Fruit fly (Drosophila melanogaster) whole organism, embryonic: ENCODE measurements around the gene CG5043.

Source experiments
- Abd-B ChIP-seq: fragments of 200-800 bp; sonication (Bioruptor generic); optimal IDR thresholded peaks from 2 replicates; lab custom pipeline; 2018; ENCODE audit warnings: missing biosample characterization, mild to moderate bottlenecking, missing genetic modification characterization, moderate library complexity
- Asciz ChIP-seq: fragments of 200-800 bp; sonication (Bioruptor generic); optimal IDR thresholded peaks from 2 replicates; lab custom pipeline; 2017; ENCODE audit warnings: missing biosample characterization, mild to moderate bottlenecking, missing genetic modification characterization, missing genetic modification reagents
- Atf3 ChIP-seq: fragments of 200-800 bp; sonication (Bioruptor generic); optimal IDR thresholded peaks from 3 replicates; lab custom pipeline; 2016; ENCODE audit warnings: missing biosample characterization, missing genetic modification characterization
- BEAF-32 ChIP-seq: fragments of 200-800 bp; sonication (Bioruptor generic); optimal IDR thresholded peaks from 3 replicates; lab custom pipeline; 2017; ENCODE audit warnings: missing biosample characterization, missing genetic modification characterization, mild to moderate bottlenecking, moderate library complexity, missing genetic modification reagents
- Bdp1 ChIP-seq: fragments of 200-800 bp; sonication (Bioruptor generic); optimal IDR thresholded peaks from 3 replicates; lab custom pipeline; 2016; ENCODE audit warnings: missing biosample characterization, missing genetic modification characterization
- CG10431 ChIP-seq: fragments of 200-800 bp; sonication (Bioruptor generic); optimal IDR thresholded peaks from 3 replicates; lab custom pipeline; 2018; ENCODE audit warnings: missing biosample characterization, mild to moderate bottlenecking, missing genetic modification characterization
- CG10654 ChIP-seq: fragments of 200-800 bp; sonication (Bioruptor generic); optimal IDR thresholded peaks from 2 replicates; lab custom pipeline; 2016; ENCODE audit warnings: missing biosample characterization, missing genetic modification characterization
- CG13123 ChIP-seq: fragments of 200-800 bp; sonication (Bioruptor generic); optimal IDR thresholded peaks from 2 replicates; lab custom pipeline; 2016; ENCODE audit warnings: missing biosample characterization, missing genetic modification characterization
- CG13424 ChIP-seq: fragments of 200-800 bp; sonication (Bioruptor generic); optimal IDR thresholded peaks from 2 replicates; lab custom pipeline; 2019; ENCODE audit warnings: missing biosample characterization, mild to moderate bottlenecking, missing genetic modification characterization, moderate library complexity
- CG14014 ChIP-seq: fragments of 200-800 bp; sonication (Bioruptor generic); IDR thresholded peaks from 2 replicates; pipeline ENCODE4 v1.3.6; 2022; ENCODE audit warnings: missing biosample characterization, missing genetic modification characterization
- CG15514 ChIP-seq: fragments of 200-800 bp; sonication (Bioruptor generic); optimal IDR thresholded peaks from 3 replicates; lab custom pipeline; 2017; ENCODE audit warnings: missing biosample characterization, missing genetic modification characterization, mild to moderate bottlenecking, moderate library complexity, missing genetic modification reagents
- CG1647 ChIP-seq: fragments of 200-800 bp; sonication (Bioruptor generic); optimal IDR thresholded peaks from 3 replicates; lab custom pipeline; 2016; ENCODE audit warnings: missing biosample characterization, missing genetic modification characterization
- CG17361 ChIP-seq: fragments of 200-800 bp; sonication (Bioruptor generic); IDR thresholded peaks from 3 replicates; pipeline ENCODE4 v1.3.6; 2022; ENCODE audit warnings: missing biosample characterization, missing genetic modification characterization
- CG17829 ChIP-seq: fragments of 200-800 bp; optimal IDR thresholded peaks from 2 replicates; lab custom pipeline; 2019; ENCODE audit warnings: missing biosample characterization, mild to moderate bottlenecking, missing genetic modification characterization, moderate library complexity
- CG18476 ChIP-seq: fragments of 200-800 bp; sonication (Bioruptor generic); optimal IDR thresholded peaks from 2 replicates; lab custom pipeline; 2016; ENCODE audit warnings: missing biosample characterization, mild to moderate bottlenecking, missing genetic modification characterization
- CG2202 ChIP-seq: fragments of 200-800 bp; sonication (Bioruptor generic); optimal IDR thresholded peaks from 2 replicates; lab custom pipeline; 2018; ENCODE audit warnings: missing biosample characterization, mild to moderate bottlenecking, missing genetic modification characterization
- CG6272 ChIP-seq: fragments of 200-800 bp; sonication (Bioruptor generic); IDR thresholded peaks from 2 replicates; pipeline ENCODE4 v1.3.6; 2022; ENCODE audit warnings: missing biosample characterization, missing genetic modification characterization
- CG6854 ChIP-seq: fragments of 200-800 bp; sonication (Bioruptor generic); optimal IDR thresholded peaks from 3 replicates; lab custom pipeline; 2017; ENCODE audit warnings: missing biosample characterization, mild to moderate bottlenecking, missing genetic modification characterization
- CG7987 ChIP-seq: fragments of 200-800 bp; sonication (Bioruptor generic); optimal IDR thresholded peaks from 2 replicates; lab custom pipeline; 2018; ENCODE audit warnings: missing biosample characterization, mild to moderate bottlenecking, missing genetic modification characterization, moderate library complexity
- CG8281 ChIP-seq: fragments of 200-800 bp; sonication (Bioruptor generic); optimal IDR thresholded peaks from 2 replicates; lab custom pipeline; 2018; ENCODE audit warnings: missing biosample characterization, mild to moderate bottlenecking, missing genetic modification characterization, moderate library complexity
- CG8388 ChIP-seq: fragments of 200-800 bp; sonication (Bioruptor generic); optimal IDR thresholded peaks from 2 replicates; lab custom pipeline; 2019; ENCODE audit warnings: missing biosample characterization, mild to moderate bottlenecking, missing genetic modification characterization, moderate library complexity
- CG9437 ChIP-seq: fragments of 200-800 bp; sonication (Bioruptor generic); optimal IDR thresholded peaks from 2 replicates; lab custom pipeline; 2018; ENCODE audit warnings: missing biosample characterization, mild to moderate bottlenecking, missing genetic modification characterization
- Camta ChIP-seq: fragments of 200-800 bp; sonication (Bioruptor generic); optimal IDR thresholded peaks from 2 replicates; lab custom pipeline; 2016; ENCODE audit warnings: missing biosample characterization, missing genetic modification characterization
- HLH3B ChIP-seq: fragments of 200-800 bp; sonication (Bioruptor generic); IDR thresholded peaks from 2 replicates; pipeline ENCODE4 v1.3.6; 2022; ENCODE audit warnings: missing biosample characterization, missing genetic modification characterization
- Hr39 ChIP-seq: fragments of >200 bp; optimal IDR thresholded peaks from 2 replicates; lab custom pipeline; 2017
- Lpt ChIP-seq: fragments of >200 bp; optimal IDR thresholded peaks from 2 replicates; lab custom pipeline; 2018; ENCODE audit warnings: missing biosample characterization, missing genetic modification characterization
- Mad ChIP-seq: fragments of 200-800 bp; sonication (Bioruptor generic); optimal IDR thresholded peaks from 2 replicates; lab custom pipeline; 2016; ENCODE audit warnings: missing biosample characterization, missing genetic modification characterization
- Mes4 ChIP-seq: fragments of 200-800 bp; sonication (Bioruptor generic); optimal IDR thresholded peaks from 2 replicates; lab custom pipeline; 2016; ENCODE audit warnings: missing biosample characterization, missing genetic modification characterization
- PHDP ChIP-seq: fragments of 200-800 bp; sonication (Bioruptor generic); optimal IDR thresholded peaks from 3 replicates; lab custom pipeline; 2018; ENCODE audit warnings: missing biosample characterization, mild to moderate bottlenecking, missing genetic modification characterization, moderate library complexity
- Ptx1 ChIP-seq: fragments of 200-800 bp; sonication (Bioruptor generic); IDR thresholded peaks from 2 replicates; pipeline ENCODE4 v1.3.6; 2022; ENCODE audit warnings: missing biosample characterization, missing genetic modification characterization
- Scr ChIP-seq: fragments of 200-800 bp; sonication (Bioruptor generic); IDR thresholded peaks from 2 replicates; pipeline ENCODE4 v1.3.6; 2022; ENCODE audit warnings: missing biosample characterization, missing genetic modification characterization; ENCODE audit not compliant: partially characterized antibody
- Side ChIP-seq: fragments of 200-800 bp; sonication (Bioruptor generic); optimal IDR thresholded peaks from 2 replicates; lab custom pipeline; 2016; ENCODE audit warnings: missing biosample characterization, missing genetic modification characterization
- az2 ChIP-seq: fragments of 200-800 bp; sonication (Bioruptor generic); optimal IDR thresholded peaks from 3 replicates; lab custom pipeline; 2016; ENCODE audit warnings: missing biosample characterization, missing genetic modification characterization
- bab2 ChIP-seq: fragments of 200-800 bp; sonication (Bioruptor generic); optimal IDR thresholded peaks from 2 replicates; lab custom pipeline; 2016; ENCODE audit warnings: missing biosample characterization, missing genetic modification characterization
- chinmo ChIP-seq: fragments of 200-800 bp; sonication (Bioruptor generic); IDR thresholded peaks from 4 replicates; pipeline ENCODE4 v1.3.6; 2022; ENCODE audit warnings: missing biosample characterization, missing genetic modification characterization; ENCODE audit not compliant: partially characterized antibody
- corto ChIP-seq: fragments of 200-800 bp; sonication (Bioruptor generic); optimal IDR thresholded peaks from 2 replicates; lab custom pipeline; 2016; ENCODE audit warnings: missing biosample characterization, mild to moderate bottlenecking, missing genetic modification characterization, moderate library complexity
- cwo ChIP-seq: fragments of 200-800 bp; sonication (Bioruptor generic); optimal IDR thresholded peaks from 3 replicates; lab custom pipeline; 2017; ENCODE audit warnings: missing biosample characterization, missing genetic modification characterization, mild to moderate bottlenecking, moderate library complexity, missing genetic modification reagents
- exex ChIP-seq: fragments of 200-800 bp; sonication (Bioruptor generic); optimal IDR thresholded peaks from 4 replicates; lab custom pipeline; 2018; ENCODE audit warnings: missing biosample characterization, mild to moderate bottlenecking, missing genetic modification characterization, moderate library complexity
- fd64A ChIP-seq: fragments of 200-800 bp; sonication (Bioruptor generic); optimal IDR thresholded peaks from 3 replicates; lab custom pipeline; 2018; ENCODE audit warnings: missing biosample characterization, mild to moderate bottlenecking, missing genetic modification characterization
- gfzf ChIP-seq: fragments of 200-800 bp; sonication (Bioruptor generic); optimal IDR thresholded peaks from 2 replicates; lab custom pipeline; 2016; ENCODE audit warnings: missing biosample characterization, mild to moderate bottlenecking, missing genetic modification characterization, moderate library complexity
- ind ChIP-seq: fragments of 200-800 bp; sonication (Bioruptor generic); optimal IDR thresholded peaks from 3 replicates; lab custom pipeline; 2016; ENCODE audit warnings: missing biosample characterization, missing genetic modification characterization
- knrl ChIP-seq: fragments of 200-800 bp; sonication (Bioruptor generic); IDR thresholded peaks from 3 replicates; pipeline ENCODE4 v1.3.6; 2022; ENCODE audit warnings: missing biosample characterization, missing genetic modification characterization; ENCODE audit not compliant: partially characterized antibody
- lilli ChIP-seq: fragments of 200-800 bp; sonication (Bioruptor generic); optimal IDR thresholded peaks from 3 replicates; lab custom pipeline; 2016; ENCODE audit warnings: missing biosample characterization, missing genetic modification characterization
- odd ChIP-seq: fragments of 200-800 bp; sonication (Bioruptor generic); optimal IDR thresholded peaks from 2 replicates; lab custom pipeline; 2017; ENCODE audit warnings: missing biosample characterization, mild to moderate bottlenecking, missing genetic modification characterization
- pzg ChIP-seq: fragments of 200-800 bp; sonication (Bioruptor generic); optimal IDR thresholded peaks from 3 replicates; lab custom pipeline; 2018; ENCODE audit warnings: missing biosample characterization, mild to moderate bottlenecking, missing genetic modification characterization, moderate library complexity
- shn ChIP-seq: fragments of 200-800 bp; sonication (Bioruptor generic); optimal IDR thresholded peaks from 3 replicates; lab custom pipeline; 2016; ENCODE audit warnings: missing biosample characterization, missing genetic modification characterization
- slbo ChIP-seq: fragments of 200-800 bp; sonication (Bioruptor generic); IDR thresholded peaks from 2 replicates; pipeline ENCODE4 v1.3.6; 2022; ENCODE audit warnings: missing biosample characterization, missing genetic modification characterization
- unpg ChIP-seq: fragments of 200-800 bp; sonication (Bioruptor generic); optimal IDR thresholded peaks from 3 replicates; lab custom pipeline; 2018; ENCODE audit warnings: missing biosample characterization, mild to moderate bottlenecking, missing genetic modification characterization, moderate library complexity
- zen2 ChIP-seq: fragments of 200-800 bp; sonication (Bioruptor generic); IDR thresholded peaks from 3 replicates; pipeline ENCODE4 v1.3.6; 2022; ENCODE audit warnings: missing biosample characterization, missing genetic modification characterization; ENCODE audit not compliant: partially characterized antibody

Gene CG5043

dm6 chr2L:17465915-17466677 lies 32.4 kb downstream of the CG5043 start (continued):
- TF ChIP-seq Mad (peak; percentile 33), CG15514 (GFP tag; lab: Kevin White, UChicago) (peak; percentile 54), CG6854 (peak; percentile 54), Hr39 (lab: Kevin White, UChicago) (no peak), Asciz (GFP tag; lab: Kevin White, UChicago) (peak; percentile 74), CG7987 (peak; percentile 1), Scr (GFP tag; lab: Robert Waterston, UW) (no peak), corto (GFP tag; lab: Kevin White, UChicago) (no peak), az2 (GFP tag; lab: Kevin White, UChicago) (peak; percentile 83), gfzf (no peak), CG13424 (tag; lab: Kevin White, UChicago) (peak; percentile 87), CG9437 (GFP tag; lab: Kevin White, UChicago) (peak; percentile 71), Camta (GFP tag; lab: Kevin White, UChicago) (peak; percentile 88), Lpt (no peak), Side (GFP tag; lab: Kevin White, UChicago) (peak; percentile 81), CG14014 (GFP tag; lab: Robert Waterston, UW) (peak; percentile 60; the same call in 1 of the 2 replicates), lilli (GFP tag; lab: Kevin White, UChicago) (peak; percentile 76), zen2 (GFP tag; lab: Robert Waterston, UW) (no peak), CG17829 (tag; lab: Kevin White, UChicago) (peak; percentile 83), pzg (no peak), bab2 (GFP tag; lab: Kevin White, UChicago) (peak; percentile 78), Atf3 (GFP tag; lab: Kevin White, UChicago) (peak; percentile 58), CG13123 (peak; percentile 47), Ptx1 (GFP tag; lab: Robert Waterston, UW) (peak; percentile 85), odd (GFP tag; lab: Kevin White, UChicago) (peak; percentile 58), ind (GFP tag; lab: Kevin White, UChicago) (peak; percentile 81), CG8388 (GFP tag; lab: Kevin White, UChicago) (peak; percentile 86), CG8281 (tag; lab: Kevin White, UChicago) (peak; percentile 47), fd64A (GFP tag; lab: Kevin White, UChicago) (peak; percentile 58), CG2202 (tag; lab: Kevin White, UChicago) (peak; percentile 77), CG1647 (peak; percentile 73), exex (tag; lab: Kevin White, UChicago) (peak; percentile 20), CG10654 (GFP tag; lab: Kevin White, UChicago) (peak; percentile 69), CG10431 (GFP tag; lab: Kevin White, UChicago) (peak; percentile 46), PHDP (tag; lab: Kevin White, UChicago) (peak; percentile 86), Abd-B (GFP tag; lab: Kevin White, UChicago) (peak; percentile 63), CG18476 (GFP tag; lab: Kevin White, UChicago) (peak; percentile 58), shn (GFP tag; lab: Kevin White, UChicago) (peak; percentile 77), CG6272 (GFP tag; lab: Robert Waterston, UW) (peak; percentile 30; the same call in 1 of the 2 replicates), unpg (GFP tag; lab: Kevin White, UChicago) (peak; percentile 88), cwo (peak; percentile 78), BEAF-32 (no peak), Bdp1 (GFP tag; lab: Kevin White, UChicago) (peak; percentile 59), CG17361 (GFP tag; lab: Robert Waterston, UW) (no peak; the same call in 1 of the 3 replicates), HLH3B (peak; percentile 87), knrl (GFP tag; lab: Robert Waterston, UW) (no peak), chinmo (no peak), slbo (GFP tag; lab: Robert Waterston, UW) (no peak; the same call in 1 of the 2 replicates), Mes4 (GFP tag; lab: Kevin White, UChicago) (peak; percentile 64)
